Worm (Caenorhabditis elegans) whole organism, mixed stage, embryonic: Measurements from ENCODE around the gene srxa-19.
A peak's percentile ranks its signal among the peaks of the same experiment; 100 is the strongest.

Experiments used
- M03D4.4 ChIP-seq: sonication (generic microtip); optimal IDR thresholded peaks from 2 replicates; lab custom pipeline; 2017; ENCODE audit warnings: mild to moderate bottlenecking, missing genetic modification characterization, missing compliant biosample characterization
- blmp-1 ChIP-seq: fragments of 150-350 bp; optimal IDR thresholded peaks from 2 replicates; lab custom pipeline; 2014; ENCODE audit warnings: missing biosample characterization, missing genetic modification characterization
- ceh-39 ChIP-seq: fragments of 150-350 bp; optimal IDR thresholded peaks from 2 replicates; lab custom pipeline; 2014; ENCODE audit warnings: missing biosample characterization, missing genetic modification characterization
- ceh-83 ChIP-seq: fragments of 200-800 bp; sonication (Bioruptor generic); optimal IDR thresholded peaks from 2 replicates; lab custom pipeline; 2018; ENCODE audit warnings: mild to moderate bottlenecking, missing genetic modification characterization, missing compliant biosample characterization
- ces-1 ChIP-seq: fragments of 150-350 bp; optimal IDR thresholded peaks from 2 replicates; lab custom pipeline; 2014; ENCODE audit warnings: missing biosample characterization, missing genetic modification reagents, missing genetic modification characterization
- cnd-1 ChIP-seq: fragments of 200-800 bp; sonication (Bioruptor generic); optimal IDR thresholded peaks from 2 replicates; lab custom pipeline; 2018; ENCODE audit warnings: mild to moderate bottlenecking, missing genetic modification characterization, missing compliant biosample characterization
- drap-1 ChIP-seq: fragments of 200-800 bp; sonication (Bioruptor generic); optimal IDR thresholded peaks from 3 replicates; lab custom pipeline; 2018; ENCODE audit warnings: mild to moderate bottlenecking, missing genetic modification characterization, missing compliant biosample characterization
- elt-1 ChIP-seq: sonication (generic microtip); optimal IDR thresholded peaks from 2 replicates; lab custom pipeline; 2017; ENCODE audit warnings: missing genetic modification characterization, mild to moderate bottlenecking, missing compliant biosample characterization, antibody characterized with exemption, moderate library complexity, borderline replicate concordance; ENCODE audit not compliant: insufficient read depth
- elt-3 ChIP-seq: fragments of 150-350 bp; optimal IDR thresholded peaks from 2 replicates; lab custom pipeline; 2014; ENCODE audit warnings: missing biosample characterization, missing genetic modification characterization
- flh-1 ChIP-seq: fragments of 200-800 bp; sonication (Bioruptor generic); optimal IDR thresholded peaks from 2 replicates; lab custom pipeline; 2018; ENCODE audit warnings: mild to moderate bottlenecking, missing genetic modification characterization, moderate library complexity, missing compliant biosample characterization
- ham-2 ChIP-seq: fragments of 200-800 bp; sonication (Bioruptor generic); optimal IDR thresholded peaks from 2 replicates; lab custom pipeline; 2018; ENCODE audit warnings: mild to moderate bottlenecking, missing genetic modification characterization, missing compliant biosample characterization
- hlh-1 ChIP-seq: fragments of 150-350 bp; optimal IDR thresholded peaks from 2 replicates; lab custom pipeline; 2014; ENCODE audit warnings: missing biosample characterization, missing genetic modification reagents, missing genetic modification characterization
- lin-13 ChIP-seq: fragments of 150-350 bp; optimal IDR thresholded peaks from 2 replicates; lab custom pipeline; 2014; ENCODE audit warnings: missing biosample characterization, missing genetic modification characterization
- lin-32 ChIP-seq: fragments of 200-800 bp; sonication (Bioruptor generic); optimal IDR thresholded peaks from 2 replicates; lab custom pipeline; 2018; ENCODE audit warnings: mild to moderate bottlenecking, missing genetic modification characterization, missing compliant biosample characterization
- lsy-2 ChIP-seq: fragments of 150-350 bp; optimal IDR thresholded peaks from 2 replicates; lab custom pipeline; 2014; ENCODE audit warnings: missing biosample characterization, missing genetic modification characterization
- mab-5 ChIP-seq: fragments of 150-350 bp; optimal IDR thresholded peaks from 2 replicates; lab custom pipeline; 2014; ENCODE audit warnings: missing biosample characterization, missing genetic modification characterization
- mep-1 ChIP-seq: fragments of 150-350 bp; optimal IDR thresholded peaks from 2 replicates; lab custom pipeline; 2017; ENCODE audit warnings: missing biosample characterization, missing genetic modification reagents, missing genetic modification characterization, inconsistent platforms
- mls-2 ChIP-seq: sonication (generic microtip); optimal IDR thresholded peaks from 2 replicates; lab custom pipeline; 2016; ENCODE audit warnings: mild to moderate bottlenecking, missing genetic modification characterization, moderate library complexity, missing compliant biosample characterization
- nhr-12 ChIP-seq: fragments of 150-350 bp; optimal IDR thresholded peaks from 2 replicates; lab custom pipeline; 2014; ENCODE audit warnings: missing biosample characterization, missing genetic modification characterization
- nhr-2 ChIP-seq: fragments of 150-350 bp; optimal IDR thresholded peaks from 2 replicates; lab custom pipeline; 2014; ENCODE audit warnings: missing biosample characterization, missing genetic modification characterization
- nhr-237 ChIP-seq: fragments of 150-350 bp; optimal IDR thresholded peaks from 2 replicates; lab custom pipeline; 2014; ENCODE audit warnings: missing biosample characterization, missing genetic modification characterization
- nhr-28 ChIP-seq: fragments of 150-350 bp; optimal IDR thresholded peaks from 2 replicates; lab custom pipeline; 2014; ENCODE audit warnings: missing biosample characterization, missing genetic modification characterization
- nhr-76 ChIP-seq: sonication (generic microtip); optimal IDR thresholded peaks from 2 replicates; lab custom pipeline; 2017; ENCODE audit warnings: missing biosample characterization, missing genetic modification characterization
- pha-4 ChIP-seq: fragments of 150-350 bp; optimal IDR thresholded peaks from 2 replicates; lab custom pipeline; 2018; ENCODE audit warnings: missing biosample characterization, missing genetic modification reagents, missing genetic modification characterization
- tbx-8 ChIP-seq: fragments of 200-800 bp; sonication (Bioruptor generic); optimal IDR thresholded peaks from 2 replicates; lab custom pipeline; 2018; ENCODE audit warnings: mild to moderate bottlenecking, missing genetic modification characterization, moderate library complexity, missing compliant biosample characterization
- unc-120 ChIP-seq: sonication (generic microtip); optimal IDR thresholded peaks from 2 replicates; lab custom pipeline; 2017; ENCODE audit warnings: missing genetic modification characterization, missing compliant biosample characterization; ENCODE audit not compliant: poor library complexity, severe bottlenecking
- unc-39 ChIP-seq: fragments of 150-350 bp; optimal IDR thresholded peaks from 2 replicates; lab custom pipeline; 2014; ENCODE audit warnings: missing biosample characterization, missing genetic modification characterization
- unc-62 ChIP-seq: fragments of 150-350 bp; optimal IDR thresholded peaks from 2 replicates; lab custom pipeline; 2014; ENCODE audit warnings: missing biosample characterization, missing genetic modification reagents, missing genetic modification characterization
- ztf-11 ChIP-seq: fragments of 150-350 bp; optimal IDR thresholded peaks from 2 replicates; lab custom pipeline; 2014; ENCODE audit warnings: missing biosample characterization, missing genetic modification characterization

srxa-19 gene

ce11 chrV:10098429-10098828, 24.1 kb downstream of the srxa-19 start, which contains the start of gene ugt-47:
TSS of gene ugt-47 (minus strand) at chrV:10098597.
- TF ChIP-seq unc-62 (GFP tag; lab: Kevin White, UChicago), result no peak
- no peak for TF ChIP-seq elt-3 (tag; lab: Kevin White, UChicago)
- TF ChIP-seq cnd-1 (tag; lab: Kevin White, UChicago), result no peak
- no peak for TF ChIP-seq nhr-76
- TF ChIP-seq lin-13 (tag; lab: Kevin White, UChicago), result no peak
- no peak for TF ChIP-seq nhr-28 (tag; lab: Kevin White, UChicago)

ce11 chrV:10096932-10097331, 25.6 kb downstream of the srxa-19 start:
- no peak for TF ChIP-seq mab-5 (tag; lab: Kevin White, UChicago)
- TF ChIP-seq blmp-1, result no peak
- TF ChIP-seq lsy-2 (tag; lab: Kevin White, UChicago), result no peak
- TF ChIP-seq nhr-12, result no peak
- TF ChIP-seq flh-1 (GFP tag; lab: Kevin White, UChicago), result no peak
- no peak for TF ChIP-seq nhr-237 (tag; lab: Kevin White, UChicago)
- no peak for TF ChIP-seq tbx-8 (GFP tag; lab: Kevin White, UChicago)
- TF ChIP-seq hlh-1 (tag; lab: Kevin White, UChicago), result no peak
- TF ChIP-seq ham-2, result no peak
- TF ChIP-seq mep-1, result no peak
- no peak for TF ChIP-seq lin-13 (tag; lab: Kevin White, UChicago)

DNA sequence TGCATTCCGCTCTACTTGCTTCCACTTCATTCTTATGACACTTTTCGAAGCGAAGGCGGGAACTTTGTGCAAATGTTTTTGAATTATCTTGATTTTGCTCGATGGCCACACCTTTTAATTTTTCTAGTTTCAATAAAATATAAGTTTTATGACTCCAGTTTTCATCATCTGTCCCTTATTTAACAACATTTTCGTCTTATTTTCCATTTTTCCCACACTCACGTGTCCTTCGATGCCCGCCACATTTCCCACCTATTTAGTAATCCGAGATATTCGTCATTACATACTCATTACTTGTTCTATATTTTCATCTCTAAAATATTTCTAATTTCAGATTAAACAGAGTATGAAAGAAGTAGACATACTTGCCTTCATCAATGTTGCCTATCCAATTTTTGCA, 28.2 kb downstream of the srxa-19 start, which contains the start of gene srd-49:
Gene srd-49, plus strand, starts transcription at position 301 of the 400 bp plus-strand sequence.
- no peak for TF ChIP-seq lin-32
- no peak for TF ChIP-seq drap-1 (GFP tag; lab: Kevin White, UChicago)

ce11 chrV:10091152-10091551, 31.4 kb downstream of the srxa-19 start, which contains the start of gene R04B5.11:
TSS of gene R04B5.11 (minus strand) at chrV:10091252.
- TF ChIP-seq tbx-8 (GFP tag; lab: Kevin White, UChicago) (no peak), mep-1 (no peak), lin-32 (no peak), lsy-2 (tag; lab: Kevin White, UChicago) (no peak), unc-120 (tag; lab: Kevin White, UChicago) (no peak), unc-62 (GFP tag; lab: Kevin White, UChicago) (no peak), mab-5 (tag; lab: Kevin White, UChicago) (no peak), blmp-1 (no peak), nhr-76 (no peak), ceh-39 (no peak), elt-3 (tag; lab: Kevin White, UChicago) (no peak), hlh-1 (tag; lab: Kevin White, UChicago) (no peak), nhr-28 (tag; lab: Kevin White, UChicago) (no peak), ces-1 (GFP tag; lab: Kevin White, UChicago) (no peak), mls-2 (tag; lab: Kevin White, UChicago) (no peak), unc-39 (no peak)

ce11 chrV:10090461-10090860, 32.1 kb downstream of the srxa-19 start, which contains the start of gene R04B5.7:
TSS of gene R04B5.7 (minus strand) at chrV:10090561.
- TF ChIP-seq ztf-11, result no peak
- no peak for TF ChIP-seq pha-4 (tag; lab: Kevin White, UChicago)
- TF ChIP-seq unc-39, result no peak
- TF ChIP-seq hlh-1 (tag; lab: Kevin White, UChicago), result no peak
- TF ChIP-seq nhr-2 (tag; lab: Kevin White, UChicago), result no peak

ce11 chrV:10087103-10087502, 35.5 kb downstream of the srxa-19 start, which contains the start of gene R04B5.5:
TSS of gene R04B5.5 (plus strand) at chrV:10087480.
- TF ChIP-seq ceh-83 (GFP tag; lab: Kevin White, UChicago) (no peak), nhr-2 (tag; lab: Kevin White, UChicago) (no peak), elt-3 (tag; lab: Kevin White, UChicago) (peak; percentile 86), flh-1 (GFP tag; lab: Kevin White, UChicago) (no peak), elt-1 (peak; percentile 30), M03D4.4 (tag; lab: Kevin White, UChicago) (no peak), unc-62 (GFP tag; lab: Kevin White, UChicago) (peak; percentile 62), lin-32 (no peak), nhr-28 (tag; lab: Kevin White, UChicago) (no peak), mep-1 (no peak)
- TF ChIP-seq, all 35 proteins: peak for 3
